Fruit fly (Drosophila melanogaster) whole organism, embryonic: ENCODE results near the gene CG9667.

Source experiments
- Atf-2 ChIP-seq: fragments of 200-800 bp; sonication (Bioruptor generic); optimal IDR thresholded peaks from 2 replicates; lab custom pipeline; 2016; ENCODE audit warnings: missing biosample characterization, missing genetic modification characterization
- B-H1 ChIP-seq: fragments of 200-800 bp; sonication (Bioruptor generic); IDR thresholded peaks from 3 replicates; pipeline ENCODE4 v1.3.6; 2022; ENCODE audit warnings: missing biosample characterization, missing genetic modification characterization
- Blimp-1 ChIP-seq: fragments of 200-800 bp; sonication (Bioruptor generic); optimal IDR thresholded peaks from 3 replicates; lab custom pipeline; 2018; ENCODE audit warnings: missing biosample characterization, missing genetic modification characterization, mild to moderate bottlenecking, moderate library complexity, missing genetic modification reagents
- CG10267 ChIP-seq: fragments of 200-800 bp; sonication (Bioruptor generic); optimal IDR thresholded peaks from 2 replicates; lab custom pipeline; 2018; ENCODE audit warnings: missing biosample characterization, mild to moderate bottlenecking, missing genetic modification characterization, moderate library complexity
- CG10274 ChIP-seq: fragments of 200-800 bp; sonication (Bioruptor generic); optimal IDR thresholded peaks from 3 replicates; lab custom pipeline; 2017; ENCODE audit warnings: missing biosample characterization, mild to moderate bottlenecking, missing genetic modification characterization
- CG10321 ChIP-seq: fragments of 200-800 bp; sonication (Bioruptor generic); IDR thresholded peaks from 2 replicates; pipeline ENCODE4 v1.3.6; 2022; ENCODE audit warnings: missing biosample characterization, missing genetic modification characterization
- CG13775 ChIP-seq: fragments of 200-800 bp; sonication (Bioruptor generic); optimal IDR thresholded peaks from 3 replicates; lab custom pipeline; 2017; ENCODE audit warnings: missing biosample characterization, mild to moderate bottlenecking, missing genetic modification characterization
- CG15011 ChIP-seq: fragments of 200-800 bp; sonication (Bioruptor generic); optimal IDR thresholded peaks from 3 replicates; lab custom pipeline; 2018; ENCODE audit warnings: missing biosample characterization, mild to moderate bottlenecking, missing genetic modification characterization
- CG15269 ChIP-seq: fragments of 200-800 bp; sonication (Bioruptor generic); optimal IDR thresholded peaks from 2 replicates; lab custom pipeline; 2018; ENCODE audit warnings: missing biosample characterization, mild to moderate bottlenecking, missing genetic modification characterization, moderate library complexity
- CG15601 ChIP-seq: fragments of 200-800 bp; sonication (Bioruptor generic); optimal IDR thresholded peaks from 3 replicates; lab custom pipeline; 2019; ENCODE audit warnings: missing biosample characterization, mild to moderate bottlenecking, missing genetic modification characterization, moderate library complexity
- CG1603 ChIP-seq: fragments of 200-800 bp; sonication (Bioruptor generic); optimal IDR thresholded peaks from 2 replicates; lab custom pipeline; 2019; ENCODE audit warnings: missing biosample characterization, mild to moderate bottlenecking, missing genetic modification characterization, moderate library complexity
- CG16863 ChIP-seq: fragments of 200-800 bp; sonication (Bioruptor generic); optimal IDR thresholded peaks from 3 replicates; lab custom pipeline; 2016; ENCODE audit warnings: missing biosample characterization, missing genetic modification characterization
- CG17186 ChIP-seq: fragments of 200-800 bp; sonication (Bioruptor generic); optimal IDR thresholded peaks from 3 replicates; lab custom pipeline; 2017; ENCODE audit warnings: missing biosample characterization, missing genetic modification reagents, missing genetic modification characterization
- CG3838 ChIP-seq: fragments of 200-800 bp; sonication (Bioruptor generic); optimal IDR thresholded peaks from 3 replicates; lab custom pipeline; 2016; ENCODE audit warnings: missing biosample characterization, missing genetic modification characterization
- CG3995 ChIP-seq: fragments of 200-800 bp; sonication (Bioruptor generic); optimal IDR thresholded peaks from 3 replicates; lab custom pipeline; 2016; ENCODE audit warnings: missing biosample characterization, missing genetic modification characterization
- CG4328 ChIP-seq: fragments of 200-800 bp; sonication (Bioruptor generic); optimal IDR thresholded peaks from 3 replicates; lab custom pipeline; 2017; ENCODE audit warnings: missing biosample characterization, missing genetic modification reagents, missing genetic modification characterization
- CG4404 ChIP-seq: fragments of 200-800 bp; sonication (Bioruptor generic); IDR thresholded peaks from 2 replicates; pipeline ENCODE4 v1.3.6; 2022; ENCODE audit warnings: missing biosample characterization, missing genetic modification characterization
- CG4730 ChIP-seq: fragments of 200-800 bp; sonication (Bioruptor generic); IDR thresholded peaks from 2 replicates; pipeline ENCODE4 v1.3.6; 2022; ENCODE audit warnings: missing biosample characterization, missing genetic modification characterization
- CG5245 ChIP-seq: fragments of 200-800 bp; sonication (Bioruptor generic); optimal IDR thresholded peaks from 3 replicates; lab custom pipeline; 2016; ENCODE audit warnings: missing biosample characterization, missing genetic modification characterization
- CG7745 ChIP-seq: fragments of 200-800 bp; sonication (Bioruptor generic); optimal IDR thresholded peaks from 2 replicates; lab custom pipeline; 2018; ENCODE audit warnings: missing biosample characterization, mild to moderate bottlenecking, missing genetic modification characterization, moderate library complexity
- CG9797 ChIP-seq: fragments of 200-800 bp; sonication (Bioruptor generic); optimal IDR thresholded peaks from 3 replicates; lab custom pipeline; 2018; ENCODE audit warnings: missing biosample characterization, mild to moderate bottlenecking, missing genetic modification characterization
- CTCF ChIP-seq: fragments of 200-800 bp; sonication (Bioruptor generic); optimal IDR thresholded peaks from 2 replicates; lab custom pipeline; 2017; ENCODE audit warnings: missing biosample characterization, mild to moderate bottlenecking, missing genetic modification characterization, moderate library complexity
- Dll ChIP-seq: fragments of 200-800 bp; sonication (Bioruptor generic); IDR thresholded peaks from 4 replicates; pipeline ENCODE4 v1.3.6; 2022; ENCODE audit warnings: missing biosample characterization, missing genetic modification characterization; ENCODE audit not compliant: partially characterized antibody
- Doc2 ChIP-seq: fragments of 200-800 bp; sonication (Bioruptor generic); IDR thresholded peaks from 2 replicates; pipeline ENCODE4 v1.3.6; 2022; ENCODE audit warnings: missing biosample characterization, missing genetic modification characterization
- Eip74EF ChIP-seq, 2 experiments: fragments of 200-800 bp in 1 of 2; fragments of >200 bp in 1 of 2; sonication (Bioruptor generic) in 1 of 2; optimal IDR thresholded peaks; 2 replicates each; lab custom pipeline; 2017 to 2019; ENCODE audit warnings: missing biosample characterization in 2 of 2, missing genetic modification characterization in 2 of 2, mild to moderate bottlenecking in 1 of 2, moderate library complexity in 1 of 2
- Mad ChIP-seq: fragments of 200-800 bp; sonication (Bioruptor generic); optimal IDR thresholded peaks from 2 replicates; lab custom pipeline; 2016; ENCODE audit warnings: missing biosample characterization, missing genetic modification characterization
- Max ChIP-seq: fragments of 200-800 bp; sonication (Bioruptor generic); optimal IDR thresholded peaks from 2 replicates; lab custom pipeline; 2016; ENCODE audit warnings: missing biosample characterization, mild to moderate bottlenecking, missing genetic modification characterization
- Nf-YA ChIP-seq: fragments of 200-800 bp; sonication (Bioruptor generic); IDR thresholded peaks from 2 replicates; pipeline ENCODE4 v1.3.6; 2022; ENCODE audit warnings: missing biosample characterization, missing genetic modification characterization
- Sry-δ ChIP-seq: fragments of 200-800 bp; sonication (Bioruptor generic); optimal IDR thresholded peaks from 2 replicates; lab custom pipeline; 2016; ENCODE audit warnings: missing biosample characterization, missing genetic modification characterization
- Vsx1 ChIP-seq: fragments of 200-800 bp; sonication (Bioruptor generic); optimal IDR thresholded peaks from 2 replicates; lab custom pipeline; 2017; ENCODE audit warnings: missing biosample characterization, mild to moderate bottlenecking, missing genetic modification characterization, missing genetic modification reagents
- amos ChIP-seq: fragments of 200-800 bp; sonication (Bioruptor generic); IDR thresholded peaks from 2 replicates; pipeline ENCODE4 v1.3.6; 2022; ENCODE audit warnings: missing biosample characterization, missing genetic modification characterization; ENCODE audit not compliant: partially characterized antibody
- bbx ChIP-seq: fragments of 200-800 bp; sonication (Bioruptor generic); IDR thresholded peaks from 2 replicates; pipeline ENCODE4 v1.3.6; 2022; ENCODE audit warnings: missing biosample characterization, missing genetic modification characterization; ENCODE audit not compliant: partially characterized antibody
- chif ChIP-seq, 2 experiments: fragments of 200-800 bp; sonication (Bioruptor generic); optimal IDR thresholded peaks; 3 replicates each; lab custom pipeline; 2016; ENCODE audit warnings: missing biosample characterization in 2 of 2, missing genetic modification characterization in 2 of 2
- corto ChIP-seq: fragments of 200-800 bp; sonication (Bioruptor generic); optimal IDR thresholded peaks from 2 replicates; lab custom pipeline; 2016; ENCODE audit warnings: missing biosample characterization, mild to moderate bottlenecking, missing genetic modification characterization, moderate library complexity
- crol ChIP-seq: fragments of 200-800 bp; sonication (Bioruptor generic); IDR thresholded peaks from 2 replicates; pipeline ENCODE4 v1.3.6; 2022; ENCODE audit warnings: missing biosample characterization, missing genetic modification characterization
- crp ChIP-seq, 2 experiments: fragments of 200-800 bp; sonication (Bioruptor generic); optimal IDR thresholded peaks; 2 replicates in 1 of 2; 3 replicates in 1 of 2; lab custom pipeline; 2017; ENCODE audit warnings: missing biosample characterization in 2 of 2, missing genetic modification characterization in 2 of 2, mild to moderate bottlenecking in 1 of 2, moderate library complexity in 1 of 2
- hkb ChIP-seq, 2 experiments: fragments of 200-800 bp in 1 of 2; fragments of >200 bp in 1 of 2; sonication (Bioruptor generic) in 1 of 2; IDR thresholded peaks in 1 of 2; optimal IDR thresholded peaks in 1 of 2; 2 replicates each; pipeline versions ENCODE4 v1.3.6 to Lab custom; 2017 to 2022; ENCODE audit warnings: missing biosample characterization in 1 of 2, missing genetic modification characterization in 1 of 2
- oc ChIP-seq: fragments of 200-800 bp; sonication (Bioruptor generic); optimal IDR thresholded peaks from 2 replicates; lab custom pipeline; 2018; ENCODE audit warnings: missing biosample characterization, mild to moderate bottlenecking, missing genetic modification characterization, moderate library complexity
- ranshi ChIP-seq: fragments of 200-800 bp; sonication (Bioruptor generic); IDR thresholded peaks from 2 replicates; pipeline ENCODE4 v1.3.6; 2022; ENCODE audit warnings: missing biosample characterization, missing genetic modification characterization
- seq ChIP-seq: fragments of 200-800 bp; sonication (Bioruptor generic); IDR thresholded peaks from 2 replicates; pipeline ENCODE4 v1.3.6; 2022; ENCODE audit warnings: missing biosample characterization, missing genetic modification characterization
- sim ChIP-seq: fragments of 200-800 bp; sonication (Bioruptor generic); IDR thresholded peaks from 2 replicates; pipeline ENCODE4 v1.3.6; 2022; ENCODE audit warnings: missing biosample characterization, missing genetic modification characterization
- sima ChIP-seq: fragments of 200-800 bp; sonication (Bioruptor generic); optimal IDR thresholded peaks from 2 replicates; lab custom pipeline; 2016; ENCODE audit warnings: missing biosample characterization, missing genetic modification characterization
- sisA ChIP-seq: fragments of 200-800 bp; sonication (Bioruptor generic); IDR thresholded peaks from 2 replicates; pipeline ENCODE4 v1.3.6; 2022; ENCODE audit warnings: missing biosample characterization, missing genetic modification characterization
- sqz ChIP-seq: fragments of 200-800 bp; sonication (Bioruptor generic); optimal IDR thresholded peaks from 3 replicates; lab custom pipeline; 2018; ENCODE audit warnings: missing biosample characterization, mild to moderate bottlenecking, missing genetic modification characterization
- tgo ChIP-seq: fragments of 200-800 bp; sonication (Bioruptor generic); IDR thresholded peaks from 3 replicates; pipeline ENCODE4 v1.3.6; 2022; ENCODE audit warnings: missing biosample characterization, missing genetic modification characterization
- tna ChIP-seq: fragments of 200-800 bp; sonication (Bioruptor generic); IDR thresholded peaks from 2 replicates; pipeline ENCODE4 v1.3.6; 2022; ENCODE audit warnings: missing biosample characterization, missing genetic modification characterization; ENCODE audit not compliant: partially characterized antibody
- unc-4 ChIP-seq: fragments of 200-800 bp; sonication (Bioruptor generic); IDR thresholded peaks from 2 replicates; pipeline ENCODE4 v1.3.6; 2022; ENCODE audit warnings: missing biosample characterization, missing genetic modification characterization; ENCODE audit not compliant: partially characterized antibody
- zen2 ChIP-seq: fragments of 200-800 bp; sonication (Bioruptor generic); IDR thresholded peaks from 3 replicates; pipeline ENCODE4 v1.3.6; 2022; ENCODE audit warnings: missing biosample characterization, missing genetic modification characterization; ENCODE audit not compliant: partially characterized antibody

The CG9667 gene

dm6 chr3R:8122198-8122970 is 3.8 kb downstream of the CG9667 start, which contains the start of gene CG7878 (continued):
- TF ChIP-seq chif (GFP tag; optimal IDR thresholded peaks at IDR 0.05; lab: Kevin White, UChicago) (peak; percentile 2 to 18), crol (GFP tag; lab: Robert Waterston, UW) (no peak), CG10267 (peak; percentile 66), unc-4 (GFP tag; lab: Robert Waterston, UW) (peak; percentile 84), crp (GFP tag; optimal IDR thresholded peaks at IDR 0.05; lab: Kevin White, UChicago) (no peak), CG4328 (peak; percentile 25), CG3995 (GFP tag; lab: Kevin White, UChicago) (peak; percentile 96), CG7745 (tag; lab: Kevin White, UChicago) (no peak), CG5245 (GFP tag; lab: Kevin White, UChicago) (peak; percentile 17), sisA (GFP tag; lab: Robert Waterston, UW) (peak; percentile 56), Nf-YA (GFP tag; lab: Robert Waterston, UW) (no peak), CG15011 (GFP tag; lab: Kevin White, UChicago) (no peak), CG4730 (GFP tag; lab: Robert Waterston, UW) (no peak), CG13775 (GFP tag; lab: Kevin White, UChicago) (peak; percentile 39), amos (GFP tag; lab: Robert Waterston, UW) (peak; percentile 80; the same call in 1 of the 2 replicates), tgo (GFP tag; lab: Robert Waterston, UW) (peak; percentile 36; the same call in 2 of the 3 replicates), sima (no peak), CG16863 (GFP tag; lab: Kevin White, UChicago) (peak; percentile 42), CG3838 (GFP tag; lab: Kevin White, UChicago) (no peak), CG4404 (GFP tag; lab: Robert Waterston, UW) (no peak), bbx (peak; percentile 77), Doc2 (GFP tag; lab: Robert Waterston, UW) (no peak), Atf-2 (peak; percentile 19), CG1603 (tag; lab: Kevin White, UChicago) (peak; percentile 37), Vsx1 (GFP tag; lab: Kevin White, UChicago) (no peak), zen2 (peak; percentile 67; the same call in 2 of the 3 replicates), CG17186 (GFP tag; lab: Kevin White, UChicago) (no peak), seq (no peak), CG15601 (tag; lab: Kevin White, UChicago) (peak; percentile 7), tna (GFP tag; lab: Robert Waterston, UW) (peak; percentile 54), CG15269 (tag; lab: Kevin White, UChicago) (peak; percentile 57), Max (peak; percentile 73), Eip74EF (GFP tag; optimal IDR thresholded peaks at IDR 0.05; lab: Kevin White, UChicago) (no peak), Mad (GFP tag; lab: Kevin White, UChicago) (peak; percentile 8), CTCF (GFP tag; lab: Kevin White, UChicago) (no peak), oc (tag; lab: Kevin White, UChicago) (no peak), Blimp-1 (GFP tag; lab: Kevin White, UChicago) (peak; percentile 22), CG10321 (GFP tag; lab: Robert Waterston, UW) (no peak), CG9797 (GFP tag; lab: Kevin White, UChicago) (peak; percentile 6), CG10274 (GFP tag; lab: Kevin White, UChicago) (no peak), Sry-δ (GFP tag; lab: Kevin White, UChicago) (peak; percentile 73), sim (no peak), B-H1 (GFP tag; lab: Robert Waterston, UW) (no peak), sqz (GFP tag; lab: Kevin White, UChicago) (peak; percentile 63), hkb (optimal IDR thresholded peaks at IDR 0.05; lab: Kevin White, UChicago) (no peak), hkb (GFP tag; IDR thresholded peaks at IDR 0.05; lab: Robert Waterston, UW) (peak; percentile 59), ranshi (GFP tag; lab: Robert Waterston, UW) (peak; percentile 3; the same call in 1 of the 2 replicates), corto (GFP tag; lab: Kevin White, UChicago) (peak; percentile 34), Dll (GFP tag; lab: Robert Waterston, UW) (peak; percentile 84)
